Fruit fly (Drosophila melanogaster) whole organism, embryonic: ENCODE results near the gene Stat92E.

ENCODE experiments used
- Blimp-1 ChIP-seq: fragments of 200-800 bp; sonication (Bioruptor generic); optimal IDR thresholded peaks from 3 replicates; lab custom pipeline; 2018; ENCODE audit warnings: missing biosample characterization, missing genetic modification characterization, mild to moderate bottlenecking, moderate library complexity, missing genetic modification reagents
- CG13894 ChIP-seq: fragments of 200-800 bp; sonication (Bioruptor generic); optimal IDR thresholded peaks from 3 replicates; lab custom pipeline; 2018; ENCODE audit warnings: missing biosample characterization, mild to moderate bottlenecking, missing genetic modification characterization, moderate library complexity
- CG17186 ChIP-seq: fragments of 200-800 bp; sonication (Bioruptor generic); optimal IDR thresholded peaks from 3 replicates; lab custom pipeline; 2017; ENCODE audit warnings: missing biosample characterization, missing genetic modification reagents, missing genetic modification characterization
- CG17328 ChIP-seq: fragments of 200-800 bp; sonication (Bioruptor generic); IDR thresholded peaks from 2 replicates; pipeline ENCODE4 v1.3.6; 2022; ENCODE audit warnings: missing biosample characterization, missing genetic modification characterization
- CG17361 ChIP-seq: fragments of 200-800 bp; sonication (Bioruptor generic); IDR thresholded peaks from 3 replicates; pipeline ENCODE4 v1.3.6; 2022; ENCODE audit warnings: missing biosample characterization, missing genetic modification characterization
- CG18476 ChIP-seq: fragments of 200-800 bp; sonication (Bioruptor generic); optimal IDR thresholded peaks from 2 replicates; lab custom pipeline; 2016; ENCODE audit warnings: missing biosample characterization, mild to moderate bottlenecking, missing genetic modification characterization
- CG32767 ChIP-seq: fragments of 200-800 bp; sonication (Bioruptor generic); IDR thresholded peaks from 2 replicates; pipeline ENCODE4 v1.3.6; 2022; ENCODE audit warnings: missing biosample characterization, missing genetic modification characterization
- CG3281 ChIP-seq: fragments of 200-800 bp; sonication (Bioruptor generic); optimal IDR thresholded peaks from 3 replicates; lab custom pipeline; 2017; ENCODE audit warnings: missing biosample characterization, mild to moderate bottlenecking, missing genetic modification characterization
- CG4730 ChIP-seq: fragments of 200-800 bp; sonication (Bioruptor generic); IDR thresholded peaks from 2 replicates; pipeline ENCODE4 v1.3.6; 2022; ENCODE audit warnings: missing biosample characterization, missing genetic modification characterization
- CG6272 ChIP-seq: fragments of 200-800 bp; sonication (Bioruptor generic); IDR thresholded peaks from 2 replicates; pipeline ENCODE4 v1.3.6; 2022; ENCODE audit warnings: missing biosample characterization, missing genetic modification characterization
- CG6765 ChIP-seq: fragments of 200-800 bp; sonication (Bioruptor generic); optimal IDR thresholded peaks from 3 replicates; lab custom pipeline; 2017; ENCODE audit warnings: missing biosample characterization, mild to moderate bottlenecking, missing genetic modification characterization
- CG8290 ChIP-seq, 3 experiments: fragments of 200-800 bp; sonication (Bioruptor generic); optimal IDR thresholded peaks; 2 replicates each; lab custom pipeline; 2016 to 2019; ENCODE audit warnings: missing biosample characterization in 3 of 3, missing genetic modification characterization in 3 of 3, mild to moderate bottlenecking in 2 of 3, moderate library complexity in 1 of 3
- CG8388 ChIP-seq: fragments of 200-800 bp; sonication (Bioruptor generic); optimal IDR thresholded peaks from 2 replicates; lab custom pipeline; 2019; ENCODE audit warnings: missing biosample characterization, mild to moderate bottlenecking, missing genetic modification characterization, moderate library complexity
- D19A ChIP-seq: fragments of 200-800 bp; optimal IDR thresholded peaks from 3 replicates; lab custom pipeline; 2019; ENCODE audit warnings: missing biosample characterization, mild to moderate bottlenecking, missing genetic modification characterization, moderate library complexity
- Dfd ChIP-seq, 2 experiments: fragments of >200 bp; optimal IDR thresholded peaks; 2 replicates each; lab custom pipeline; 2017; ENCODE audit warnings: missing biosample characterization in 2 of 2, missing genetic modification characterization in 2 of 2
- Ets97D ChIP-seq: fragments of 200-800 bp; sonication (Bioruptor generic); optimal IDR thresholded peaks from 3 replicates; lab custom pipeline; 2016; ENCODE audit warnings: missing biosample characterization, missing genetic modification characterization
- HLH4C ChIP-seq: fragments of 200-800 bp; sonication (Bioruptor generic); IDR thresholded peaks from 3 replicates; pipeline ENCODE4 v1.3.6; 2022; ENCODE audit warnings: missing biosample characterization, missing genetic modification characterization; ENCODE audit not compliant: partially characterized antibody
- Hey ChIP-seq: fragments of 200-800 bp; sonication (Bioruptor generic); optimal IDR thresholded peaks from 3 replicates; lab custom pipeline; 2018; ENCODE audit warnings: missing biosample characterization, mild to moderate bottlenecking, missing genetic modification characterization
- HmgZ ChIP-seq: fragments of 200-800 bp; sonication (Bioruptor generic); optimal IDR thresholded peaks from 2 replicates; lab custom pipeline; 2018; ENCODE audit warnings: missing biosample characterization, mild to moderate bottlenecking, missing genetic modification characterization
- Hr51 ChIP-seq, 2 experiments: fragments of 200-800 bp; sonication (Bioruptor generic); optimal IDR thresholded peaks; 2 replicates in 1 of 2; 3 replicates in 1 of 2; lab custom pipeline; 2016 to 2018; ENCODE audit warnings: missing biosample characterization in 2 of 2, missing genetic modification characterization in 2 of 2, mild to moderate bottlenecking in 1 of 2, moderate library complexity in 1 of 2
- Lpt ChIP-seq: fragments of >200 bp; optimal IDR thresholded peaks from 2 replicates; lab custom pipeline; 2018; ENCODE audit warnings: missing biosample characterization, missing genetic modification characterization
- Nf-YA ChIP-seq: fragments of 200-800 bp; sonication (Bioruptor generic); IDR thresholded peaks from 2 replicates; pipeline ENCODE4 v1.3.6; 2022; ENCODE audit warnings: missing biosample characterization, missing genetic modification characterization
- NfI ChIP-seq: fragments of 200-800 bp; sonication (Bioruptor generic); optimal IDR thresholded peaks from 3 replicates; lab custom pipeline; 2018; ENCODE audit warnings: missing biosample characterization, mild to moderate bottlenecking, missing genetic modification characterization, moderate library complexity
- Opbp ChIP-seq: fragments of 200-800 bp; sonication (Bioruptor generic); IDR thresholded peaks from 3 replicates; pipeline ENCODE4 v1.3.6; 2022; ENCODE audit warnings: missing biosample characterization, missing genetic modification characterization; ENCODE audit not compliant: partially characterized antibody
- Taf1 ChIP-seq: fragments of 200-800 bp; sonication (Bioruptor generic); IDR thresholded peaks from 2 replicates; pipeline ENCODE4 v1.3.6; 2022; ENCODE audit warnings: missing biosample characterization, missing genetic modification characterization
- Vsx1 ChIP-seq: fragments of 200-800 bp; sonication (Bioruptor generic); optimal IDR thresholded peaks from 2 replicates; lab custom pipeline; 2017; ENCODE audit warnings: missing biosample characterization, mild to moderate bottlenecking, missing genetic modification characterization, missing genetic modification reagents
- ab ChIP-seq: fragments of 200-800 bp; sonication (Bioruptor generic); optimal IDR thresholded peaks from 2 replicates; lab custom pipeline; 2016; ENCODE audit warnings: missing biosample characterization, missing genetic modification characterization
- abd-A ChIP-seq: fragments of 200-800 bp; sonication (Bioruptor generic); optimal IDR thresholded peaks from 3 replicates; lab custom pipeline; 2019; ENCODE audit warnings: missing biosample characterization, mild to moderate bottlenecking, missing genetic modification characterization, moderate library complexity
- ac ChIP-seq: fragments of 200-800 bp; sonication (Bioruptor generic); optimal IDR thresholded peaks from 3 replicates; lab custom pipeline; 2017; ENCODE audit warnings: missing biosample characterization, mild to moderate bottlenecking, missing genetic modification characterization
- cg ChIP-seq: fragments of 200-800 bp; sonication (Bioruptor generic); optimal IDR thresholded peaks from 3 replicates; lab custom pipeline; 2019; ENCODE audit warnings: missing biosample characterization, mild to moderate bottlenecking, missing genetic modification characterization, moderate library complexity
- chm ChIP-seq: fragments of 200-800 bp; sonication (Bioruptor generic); IDR thresholded peaks from 2 replicates; pipeline ENCODE4 v1.3.6; 2022; ENCODE audit warnings: missing biosample characterization, missing genetic modification characterization
- crol ChIP-seq: fragments of 200-800 bp; sonication (Bioruptor generic); IDR thresholded peaks from 2 replicates; pipeline ENCODE4 v1.3.6; 2022; ENCODE audit warnings: missing biosample characterization, missing genetic modification characterization
- disco-r ChIP-seq: fragments of 200-800 bp; sonication (Bioruptor generic); optimal IDR thresholded peaks from 2 replicates; lab custom pipeline; 2016; ENCODE audit warnings: missing biosample characterization, missing genetic modification characterization
- dm ChIP-seq: fragments of 200-800 bp; sonication (Bioruptor generic); optimal IDR thresholded peaks from 3 replicates; lab custom pipeline; 2016; ENCODE audit warnings: missing biosample characterization, missing genetic modification characterization
- eve ChIP-seq, 2 experiments: fragments of >200 bp; optimal IDR thresholded peaks; 2 replicates each; lab custom pipeline; 2017; ENCODE audit warnings: missing biosample characterization in 2 of 2, missing genetic modification characterization in 2 of 2
- fd102C ChIP-seq: fragments of 200-800 bp; sonication (Bioruptor generic); optimal IDR thresholded peaks from 2 replicates; lab custom pipeline; 2018; ENCODE audit warnings: missing biosample characterization, mild to moderate bottlenecking, missing genetic modification characterization, moderate library complexity
- gfzf ChIP-seq: fragments of 200-800 bp; sonication (Bioruptor generic); optimal IDR thresholded peaks from 2 replicates; lab custom pipeline; 2016; ENCODE audit warnings: missing biosample characterization, mild to moderate bottlenecking, missing genetic modification characterization, moderate library complexity
- gt ChIP-seq: fragments of 200-800 bp; sonication (Bioruptor generic); IDR thresholded peaks from 2 replicates; pipeline ENCODE4 v1.3.6; 2022; ENCODE audit warnings: missing biosample characterization, missing genetic modification characterization
- hth ChIP-seq: fragments of >200 bp; optimal IDR thresholded peaks from 2 replicates; lab custom pipeline; 2017; ENCODE audit warnings: inconsistent platforms
- insv ChIP-seq, 2 experiments: fragments of 200-800 bp; sonication (Bioruptor generic); optimal IDR thresholded peaks; 3 replicates each; lab custom pipeline; 2016 to 2018; ENCODE audit warnings: missing biosample characterization in 2 of 2, missing genetic modification characterization in 2 of 2
- klu ChIP-seq: fragments of 200-800 bp; sonication (Bioruptor generic); IDR thresholded peaks from 2 replicates; pipeline ENCODE4 v1.3.6; 2022; ENCODE audit warnings: missing biosample characterization, missing genetic modification characterization
- nerfin-2 ChIP-seq: fragments of 200-800 bp; sonication (Bioruptor generic); IDR thresholded peaks from 2 replicates; pipeline ENCODE4 v1.3.6; 2022; ENCODE audit warnings: missing biosample characterization, missing genetic modification characterization; ENCODE audit not compliant: partially characterized antibody
- odd ChIP-seq: fragments of 200-800 bp; sonication (Bioruptor generic); optimal IDR thresholded peaks from 2 replicates; lab custom pipeline; 2017; ENCODE audit warnings: missing biosample characterization, mild to moderate bottlenecking, missing genetic modification characterization
- pb ChIP-seq: fragments of 200-800 bp; sonication (Bioruptor generic); optimal IDR thresholded peaks from 3 replicates; lab custom pipeline; 2016; ENCODE audit warnings: missing biosample characterization, missing genetic modification characterization
- pfk ChIP-seq: fragments of 200-800 bp; sonication (Bioruptor generic); optimal IDR thresholded peaks from 2 replicates; lab custom pipeline; 2018; ENCODE audit warnings: missing biosample characterization, mild to moderate bottlenecking, missing genetic modification characterization, moderate library complexity
- salm ChIP-seq: fragments of 200-800 bp; sonication (Bioruptor generic); optimal IDR thresholded peaks from 2 replicates; lab custom pipeline; 2018; ENCODE audit warnings: missing biosample characterization, mild to moderate bottlenecking, missing genetic modification characterization
- tap ChIP-seq: fragments of 200-800 bp; optimal IDR thresholded peaks from 3 replicates; lab custom pipeline; 2019; ENCODE audit warnings: missing biosample characterization, mild to moderate bottlenecking, missing genetic modification characterization, moderate library complexity
- tll ChIP-seq, 2 experiments: fragments of 200-800 bp in 1 of 2; fragments of >200 bp in 1 of 2; sonication (Bioruptor generic) in 1 of 2; optimal IDR thresholded peaks; 2 replicates each; lab custom pipeline; 2017 to 2019; ENCODE audit warnings: missing biosample characterization in 2 of 2, missing genetic modification characterization in 2 of 2, mild to moderate bottlenecking in 1 of 2, moderate library complexity in 1 of 2
- wek ChIP-seq: fragments of 200-800 bp; sonication (Bioruptor generic); optimal IDR thresholded peaks from 3 replicates; lab custom pipeline; 2018; ENCODE audit warnings: missing biosample characterization, mild to moderate bottlenecking, missing genetic modification characterization, moderate library complexity
- wor ChIP-seq: fragments of 200-800 bp; sonication (Bioruptor generic); IDR thresholded peaks from 2 replicates; pipeline ENCODE4 v1.3.6; 2022; ENCODE audit warnings: missing biosample characterization, missing genetic modification characterization
- zfh2 ChIP-seq: fragments of 200-800 bp; sonication (Bioruptor generic); optimal IDR thresholded peaks from 2 replicates; lab custom pipeline; 2016; ENCODE audit warnings: missing biosample characterization, missing genetic modification characterization

Stat92E gene

DNA sequence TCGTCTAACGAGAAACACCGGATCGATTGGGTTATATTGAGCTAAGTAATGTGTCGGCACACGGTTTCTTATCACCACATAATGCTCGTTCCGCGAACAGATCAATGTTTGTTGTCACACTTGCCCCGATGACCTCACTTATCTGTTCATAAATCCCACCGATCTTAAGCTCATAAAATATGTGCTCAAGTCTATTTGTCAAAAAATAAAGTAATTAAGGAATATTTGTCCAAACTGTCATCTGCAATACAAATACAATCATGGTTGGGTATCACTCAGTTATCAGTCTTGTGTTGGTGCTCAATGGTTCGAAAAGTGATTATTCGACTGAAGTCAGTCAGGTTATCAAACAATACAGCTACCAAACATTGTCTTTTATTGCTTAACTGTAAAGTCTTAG is 3.9 kb downstream of the Stat92E start (continued):
- no peak for TF ChIP-seq CG8290 (GFP tag; optimal IDR thresholded peaks at IDR 0.05; lab: Kevin White, UChicago)
- TF ChIP-seq CG8290 (tag; optimal IDR thresholded peaks at IDR 0.05; lab: Kevin White, UChicago), result peak in 1 of 2 experiments; percentile 22
- TF ChIP-seq CG6765, result no peak
- no peak for TF ChIP-seq Dfd (GFP tag; optimal IDR thresholded peaks at IDR 0.05; lab: Kevin White, UChicago)
- TF ChIP-seq pfk, result no peak
- no peak for TF ChIP-seq chm (GFP tag; lab: Robert Waterston, UW)
- TF ChIP-seq crol (GFP tag; lab: Robert Waterston, UW), result no peak
- no peak for TF ChIP-seq Nf-YA (GFP tag; lab: Robert Waterston, UW)
- TF ChIP-seq gfzf (GFP tag; lab: Kevin White, UChicago), result no peak
- TF ChIP-seq ab (GFP tag; lab: Kevin White, UChicago), result no peak
- TF ChIP-seq D19A (tag; lab: Kevin White, UChicago), result no peak
- no peak for TF ChIP-seq gt (GFP tag; lab: Robert Waterston, UW)
- no peak for TF ChIP-seq tll (GFP tag; optimal IDR thresholded peaks at IDR 0.05; lab: Kevin White, UChicago)
- no peak for TF ChIP-seq CG6272
- no peak for TF ChIP-seq HLH4C (GFP tag; lab: Robert Waterston, UW)
- TF ChIP-seq Hey, result no peak
- peak; percentile 33 for TF ChIP-seq fd102C (GFP tag; lab: Kevin White, UChicago)
- TF ChIP-seq CG32767 (GFP tag; lab: Robert Waterston, UW), result no peak
- no peak for TF ChIP-seq hth (lab: Kevin White, UChicago)
- TF ChIP-seq pb (GFP tag; lab: Kevin White, UChicago), result no peak
- no peak for TF ChIP-seq Ets97D
- TF ChIP-seq wor (GFP tag; lab: Robert Waterston, UW), result no peak
- no peak for TF ChIP-seq HmgZ (tag; lab: Kevin White, UChicago)
- peak; percentile 20 for TF ChIP-seq cg (GFP tag; lab: Kevin White, UChicago)
- no peak for TF ChIP-seq salm (tag; lab: Kevin White, UChicago)
- peak; percentile 1 for TF ChIP-seq wek (GFP tag; lab: Kevin White, UChicago)
- no peak for TF ChIP-seq klu
- TF ChIP-seq disco-r (GFP tag; lab: Kevin White, UChicago), result no peak
- no peak for TF ChIP-seq Hr51 (GFP tag; optimal IDR thresholded peaks at IDR 0.05; lab: Kevin White, UChicago)
- TF ChIP-seq CG17361 (GFP tag; lab: Robert Waterston, UW), result no peak
- TF ChIP-seq ac (GFP tag; lab: Kevin White, UChicago), result peak; percentile 26
- no peak for TF ChIP-seq dm
- TF ChIP-seq Blimp-1 (GFP tag; lab: Kevin White, UChicago), result no peak
- no peak for TF ChIP-seq CG17328 (GFP tag; lab: Robert Waterston, UW)
- no peak for TF ChIP-seq Vsx1 (GFP tag; lab: Kevin White, UChicago)
- TF ChIP-seq Opbp (GFP tag; lab: Robert Waterston, UW), result no peak
- TF ChIP-seq CG13894 (tag; lab: Kevin White, UChicago), result no peak
- no peak for TF ChIP-seq NfI
- TF ChIP-seq CG4730, result no peak
- no peak for TF ChIP-seq nerfin-2 (GFP tag; lab: Robert Waterston, UW)
- no peak for TF ChIP-seq CG8388 (GFP tag; lab: Kevin White, UChicago)
- no peak for TF ChIP-seq Taf1 (GFP tag; lab: Robert Waterston, UW)
- no peak for TF ChIP-seq CG18476 (GFP tag; lab: Kevin White, UChicago)
- TF ChIP-seq Lpt (GFP tag; lab: Kevin White, UChicago), result no peak
- TF ChIP-seq CG17186 (GFP tag; lab: Kevin White, UChicago), result no peak
- TF ChIP-seq eve (GFP tag; optimal IDR thresholded peaks at IDR 0.05; lab: Kevin White, UChicago), result peak in 1 of 2 experiments; percentile 2
- TF ChIP-seq odd (GFP tag; lab: Kevin White, UChicago), result peak; percentile 54
- TF ChIP-seq abd-A (tag; lab: Kevin White, UChicago), result no peak
- TF ChIP-seq tap (tag; lab: Kevin White, UChicago), result no peak
- no peak for TF ChIP-seq CG3281 (GFP tag; lab: Kevin White, UChicago)
- no peak for TF ChIP-seq insv (GFP tag; optimal IDR thresholded peaks at IDR 0.05; lab: Kevin White, UChicago)
- TF ChIP-seq zfh2 (GFP tag; lab: Kevin White, UChicago), result no peak
